Fruit fly (Drosophila melanogaster) whole organism, embryonic: Measurements from ENCODE around the gene CG14207.

Experiments used
- ATbp ChIP-seq: fragments of 200-800 bp; sonication (Bioruptor generic); optimal IDR thresholded peaks from 2 replicates; lab custom pipeline; 2017; ENCODE audit warnings: missing biosample characterization, mild to moderate bottlenecking, missing genetic modification characterization, missing genetic modification reagents
- Aef1 ChIP-seq: fragments of 200-800 bp; sonication (Bioruptor generic); IDR thresholded peaks from 3 replicates; pipeline ENCODE4 v1.3.6; 2022; ENCODE audit warnings: missing biosample characterization, missing genetic modification characterization
- Bgb ChIP-seq: fragments of 200-800 bp; sonication (Bioruptor generic); IDR thresholded peaks from 2 replicates; pipeline ENCODE4 v1.3.6; 2022; ENCODE audit warnings: missing biosample characterization, missing genetic modification characterization; ENCODE audit not compliant: partially characterized antibody
- C15 ChIP-seq: fragments of 200-800 bp; sonication (Bioruptor generic); IDR thresholded peaks from 3 replicates; pipeline ENCODE4 v1.3.6; 2022; ENCODE audit warnings: missing biosample characterization, missing genetic modification characterization
- CG10366 ChIP-seq: fragments of 200-800 bp; sonication (Bioruptor generic); IDR thresholded peaks from 2 replicates; pipeline ENCODE4 v1.3.6; 2022; ENCODE audit warnings: missing biosample characterization, missing genetic modification characterization
- CG10979 ChIP-seq: fragments of 200-800 bp; sonication (Bioruptor generic); optimal IDR thresholded peaks from 2 replicates; lab custom pipeline; 2018; ENCODE audit warnings: missing biosample characterization, mild to moderate bottlenecking, missing genetic modification characterization, moderate library complexity
- CG11456 ChIP-seq: fragments of 200-800 bp; sonication (Bioruptor generic); IDR thresholded peaks from 3 replicates; pipeline ENCODE4 v1.3.6; 2022; ENCODE audit warnings: missing biosample characterization, missing genetic modification characterization
- CG11504 ChIP-seq: fragments of 200-800 bp; sonication (Bioruptor generic); optimal IDR thresholded peaks from 3 replicates; lab custom pipeline; 2019; ENCODE audit warnings: missing biosample characterization, mild to moderate bottlenecking, missing genetic modification characterization, moderate library complexity
- CG11723 ChIP-seq: fragments of 200-800 bp; sonication (Bioruptor generic); optimal IDR thresholded peaks from 2 replicates; lab custom pipeline; 2017; ENCODE audit warnings: missing biosample characterization, mild to moderate bottlenecking, missing genetic modification characterization
- CG12219 ChIP-seq: fragments of 200-800 bp; sonication (Bioruptor generic); optimal IDR thresholded peaks from 3 replicates; lab custom pipeline; 2018; ENCODE audit warnings: missing biosample characterization, mild to moderate bottlenecking, missing genetic modification characterization
- CG12299 ChIP-seq: fragments of 200-800 bp; sonication (Bioruptor generic); optimal IDR thresholded peaks from 2 replicates; lab custom pipeline; 2018; ENCODE audit warnings: missing biosample characterization, mild to moderate bottlenecking, missing genetic modification characterization
- CG12391 ChIP-seq: fragments of 200-800 bp; sonication (Bioruptor generic); optimal IDR thresholded peaks from 3 replicates; lab custom pipeline; 2018; ENCODE audit warnings: missing biosample characterization, mild to moderate bottlenecking, missing genetic modification characterization, moderate library complexity
- CG13624 ChIP-seq: fragments of 200-800 bp; sonication (Bioruptor generic); optimal IDR thresholded peaks from 2 replicates; lab custom pipeline; 2016; ENCODE audit warnings: missing biosample characterization, missing genetic modification characterization
- CG17568 ChIP-seq: fragments of 200-800 bp; sonication (Bioruptor generic); optimal IDR thresholded peaks from 2 replicates; lab custom pipeline; 2018; ENCODE audit warnings: missing biosample characterization, mild to moderate bottlenecking, missing genetic modification characterization, moderate library complexity
- CG17612 ChIP-seq: fragments of 200-800 bp; sonication (Bioruptor generic); IDR thresholded peaks from 2 replicates; pipeline ENCODE4 v1.3.6; 2022; ENCODE audit warnings: missing biosample characterization, missing genetic modification characterization
- CG17912 ChIP-seq: fragments of 200-800 bp; sonication (Bioruptor generic); optimal IDR thresholded peaks from 2 replicates; lab custom pipeline; 2018; ENCODE audit warnings: missing biosample characterization, mild to moderate bottlenecking, missing genetic modification characterization
- CG30020 ChIP-seq: fragments of 200-800 bp; optimal IDR thresholded peaks from 2 replicates; lab custom pipeline; 2019; ENCODE audit warnings: missing biosample characterization, mild to moderate bottlenecking, missing genetic modification characterization, moderate library complexity
- CG33213 ChIP-seq: fragments of 200-800 bp; sonication (Bioruptor generic); optimal IDR thresholded peaks from 3 replicates; lab custom pipeline; 2016; ENCODE audit warnings: missing biosample characterization, missing genetic modification characterization
- CG34224 ChIP-seq: fragments of 200-800 bp; sonication (Bioruptor generic); IDR thresholded peaks from 3 replicates; pipeline ENCODE4 v1.3.6; 2022; ENCODE audit warnings: missing biosample characterization, missing genetic modification characterization; ENCODE audit not compliant: partially characterized antibody
- CG4328 ChIP-seq: fragments of 200-800 bp; sonication (Bioruptor generic); optimal IDR thresholded peaks from 3 replicates; lab custom pipeline; 2017; ENCODE audit warnings: missing biosample characterization, missing genetic modification reagents, missing genetic modification characterization
- CG4617 ChIP-seq: fragments of 200-800 bp; sonication (Bioruptor generic); optimal IDR thresholded peaks from 3 replicates; lab custom pipeline; 2016; ENCODE audit warnings: missing biosample characterization, missing genetic modification characterization, borderline replicate concordance
- CG6254 ChIP-seq: fragments of 200-800 bp; sonication (Bioruptor generic); optimal IDR thresholded peaks from 3 replicates; lab custom pipeline; 2017; ENCODE audit warnings: mild to moderate bottlenecking, missing biosample characterization, missing genetic modification reagents, missing genetic modification characterization
- CG6765 ChIP-seq: fragments of 200-800 bp; sonication (Bioruptor generic); optimal IDR thresholded peaks from 3 replicates; lab custom pipeline; 2017; ENCODE audit warnings: missing biosample characterization, mild to moderate bottlenecking, missing genetic modification characterization
- CG7271 ChIP-seq: fragments of 200-800 bp; sonication (Bioruptor generic); optimal IDR thresholded peaks from 2 replicates; lab custom pipeline; 2018; ENCODE audit warnings: missing biosample characterization, mild to moderate bottlenecking, missing genetic modification characterization, moderate library complexity
- CG9437 ChIP-seq: fragments of 200-800 bp; sonication (Bioruptor generic); optimal IDR thresholded peaks from 2 replicates; lab custom pipeline; 2018; ENCODE audit warnings: missing biosample characterization, mild to moderate bottlenecking, missing genetic modification characterization
- CoRest ChIP-seq: fragments of 200-800 bp; sonication (Bioruptor generic); optimal IDR thresholded peaks from 3 replicates; lab custom pipeline; 2018; ENCODE audit warnings: missing biosample characterization, mild to moderate bottlenecking, missing genetic modification characterization, moderate library complexity
- Dad ChIP-seq: fragments of 200-800 bp; sonication (Bioruptor generic); optimal IDR thresholded peaks from 3 replicates; lab custom pipeline; 2016; ENCODE audit warnings: missing biosample characterization, missing genetic modification characterization
- Doc2 ChIP-seq: fragments of 200-800 bp; sonication (Bioruptor generic); IDR thresholded peaks from 2 replicates; pipeline ENCODE4 v1.3.6; 2022; ENCODE audit warnings: missing biosample characterization, missing genetic modification characterization
- Lpt ChIP-seq: fragments of >200 bp; optimal IDR thresholded peaks from 2 replicates; lab custom pipeline; 2018; ENCODE audit warnings: missing biosample characterization, missing genetic modification characterization
- Myb ChIP-seq: fragments of 200-800 bp; sonication (Bioruptor generic); optimal IDR thresholded peaks from 2 replicates; lab custom pipeline; 2016; ENCODE audit warnings: missing biosample characterization, missing genetic modification characterization
- Nf-YB ChIP-seq: fragments of 200-800 bp; sonication (Bioruptor generic); optimal IDR thresholded peaks from 3 replicates; lab custom pipeline; 2019; ENCODE audit warnings: missing biosample characterization, mild to moderate bottlenecking, missing genetic modification characterization, moderate library complexity
- Sry-β ChIP-seq: fragments of 200-800 bp; sonication (Bioruptor generic); optimal IDR thresholded peaks from 2 replicates; lab custom pipeline; 2018; ENCODE audit warnings: missing biosample characterization, mild to moderate bottlenecking, missing genetic modification characterization, moderate library complexity
- Stat92E ChIP-seq, 3 experiments: fragments of >200 bp in 2 of 3; fragments of 200-800 bp in 1 of 3; sonication (Bioruptor generic) in 1 of 3; optimal IDR thresholded peaks; 2 replicates each; lab custom pipeline; 2017 to 2019; ENCODE audit warnings: missing biosample characterization in 3 of 3, missing genetic modification characterization in 3 of 3, mild to moderate bottlenecking in 1 of 3, moderate library complexity in 1 of 3
- amos ChIP-seq: fragments of 200-800 bp; sonication (Bioruptor generic); IDR thresholded peaks from 2 replicates; pipeline ENCODE4 v1.3.6; 2022; ENCODE audit warnings: missing biosample characterization, missing genetic modification characterization; ENCODE audit not compliant: partially characterized antibody
- cad ChIP-seq: fragments of >200 bp; optimal IDR thresholded peaks from 2 replicates; lab custom pipeline; 2017; ENCODE audit warnings: missing biosample characterization, missing genetic modification characterization
- corto ChIP-seq: fragments of 200-800 bp; sonication (Bioruptor generic); optimal IDR thresholded peaks from 2 replicates; lab custom pipeline; 2016; ENCODE audit warnings: missing biosample characterization, mild to moderate bottlenecking, missing genetic modification characterization, moderate library complexity
- croc ChIP-seq: fragments of 200-800 bp; sonication (Bioruptor generic); conservative IDR thresholded peaks from 3 replicates; pipeline ENCODE4 v1.3.6; 2022; ENCODE audit warnings: missing biosample characterization, missing genetic modification characterization
- dimm ChIP-seq: fragments of 200-800 bp; sonication (Bioruptor generic); IDR thresholded peaks from 2 replicates; pipeline ENCODE4 v1.3.6; 2022; ENCODE audit warnings: missing biosample characterization, missing genetic modification characterization
- emc ChIP-seq: fragments of 200-800 bp; sonication (Bioruptor generic); optimal IDR thresholded peaks from 2 replicates; lab custom pipeline; 2016; ENCODE audit warnings: missing biosample characterization, missing genetic modification characterization
- insv ChIP-seq, 2 experiments: fragments of 200-800 bp; sonication (Bioruptor generic); optimal IDR thresholded peaks; 3 replicates each; lab custom pipeline; 2016 to 2018; ENCODE audit warnings: missing biosample characterization in 2 of 2, missing genetic modification characterization in 2 of 2
- inv ChIP-seq: fragments of 200-800 bp; sonication (Bioruptor generic); IDR thresholded peaks from 2 replicates; pipeline ENCODE4 v1.3.6; 2022; ENCODE audit warnings: missing biosample characterization, missing genetic modification characterization; ENCODE audit not compliant: partially characterized antibody
- jigr1 ChIP-seq: fragments of 200-800 bp; sonication (Bioruptor generic); IDR thresholded peaks from 3 replicates; pipeline ENCODE4 v1.3.6; 2022; ENCODE audit warnings: missing biosample characterization, missing genetic modification characterization
- phol ChIP-seq: fragments of 200-800 bp; sonication (Bioruptor generic); optimal IDR thresholded peaks from 3 replicates; lab custom pipeline; 2018; ENCODE audit warnings: missing biosample characterization, mild to moderate bottlenecking, missing genetic modification characterization, moderate library complexity
- pum ChIP-seq: fragments of 200-800 bp; sonication (Bioruptor generic); optimal IDR thresholded peaks from 2 replicates; lab custom pipeline; 2016; ENCODE audit warnings: missing biosample characterization, missing genetic modification characterization
- sna ChIP-seq: fragments of 200-800 bp; sonication (Bioruptor generic); IDR thresholded peaks from 2 replicates; pipeline ENCODE4 v1.3.6; 2022; ENCODE audit warnings: missing biosample characterization, missing genetic modification characterization; ENCODE audit not compliant: partially characterized antibody
- stc ChIP-seq: fragments of 200-800 bp; sonication (Bioruptor generic); IDR thresholded peaks from 2 replicates; pipeline ENCODE4 v1.3.6; 2022; ENCODE audit warnings: missing biosample characterization, missing genetic modification characterization
- tll ChIP-seq, 2 experiments: fragments of 200-800 bp in 1 of 2; fragments of >200 bp in 1 of 2; sonication (Bioruptor generic) in 1 of 2; optimal IDR thresholded peaks; 2 replicates each; lab custom pipeline; 2017 to 2019; ENCODE audit warnings: missing biosample characterization in 2 of 2, missing genetic modification characterization in 2 of 2, mild to moderate bottlenecking in 1 of 2, moderate library complexity in 1 of 2
- toy ChIP-seq: fragments of 200-800 bp; sonication (Bioruptor generic); IDR thresholded peaks from 2 replicates; pipeline ENCODE4 v1.3.6; 2022; ENCODE audit warnings: missing biosample characterization, missing genetic modification characterization
- unc-4 ChIP-seq: fragments of 200-800 bp; sonication (Bioruptor generic); IDR thresholded peaks from 2 replicates; pipeline ENCODE4 v1.3.6; 2022; ENCODE audit warnings: missing biosample characterization, missing genetic modification characterization; ENCODE audit not compliant: partially characterized antibody

CG14207 gene

DNA sequence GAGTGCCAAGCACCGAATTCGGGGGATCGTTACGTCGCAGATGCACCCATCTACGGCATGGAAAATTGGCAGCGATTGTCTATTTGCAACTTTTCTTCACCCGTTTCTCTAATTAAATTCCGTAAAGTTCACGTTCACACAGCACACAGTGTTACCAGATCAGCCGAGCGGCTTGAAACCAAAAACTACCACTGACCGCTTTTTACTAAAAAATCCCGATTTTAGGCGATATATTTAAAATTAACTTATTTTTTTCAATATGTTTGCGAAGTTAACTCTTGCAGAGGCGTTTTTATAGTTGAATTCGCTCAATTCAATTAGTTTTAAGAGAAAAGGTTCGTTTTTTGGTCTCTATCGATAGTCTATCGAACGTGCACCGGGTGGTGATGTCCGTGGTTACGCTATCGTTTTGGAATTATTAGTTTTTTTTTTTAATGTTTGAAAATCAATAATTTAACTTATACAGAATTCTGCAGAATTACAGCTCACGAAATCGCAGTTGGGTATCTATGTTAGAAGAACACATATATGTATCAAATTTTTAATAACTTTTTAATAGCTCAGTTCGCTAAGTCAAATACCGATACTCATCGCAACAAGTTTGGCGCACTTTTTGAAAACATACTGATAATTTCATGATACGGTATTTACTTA lies 25.2 kb upstream of the CG14207 start, which contains the start of gene Tao (continued):
- TF ChIP-seq CG10979 (tag; lab: Kevin White, UChicago): no peak
- no peak for TF ChIP-seq Dad (GFP tag; lab: Kevin White, UChicago)
- TF ChIP-seq CG11456: no peak
- TF ChIP-seq phol (tag; lab: Kevin White, UChicago): peak; percentile 44
- TF ChIP-seq CG11504 (tag; lab: Kevin White, UChicago): no peak
- TF ChIP-seq CG4328 (GFP tag; lab: Kevin White, UChicago): no peak
- peak; percentile 87 for TF ChIP-seq inv (GFP tag; lab: Robert Waterston, UW)
- peak; percentile 40 for TF ChIP-seq CG4617 (GFP tag; lab: Kevin White, UChicago)
- no peak for TF ChIP-seq croc (GFP tag; lab: Robert Waterston, UW)
- TF ChIP-seq toy (GFP tag; lab: Robert Waterston, UW): no peak
- no peak for TF ChIP-seq CG17912 (GFP tag; lab: Kevin White, UChicago)
- TF ChIP-seq Stat92E (GFP tag; optimal IDR thresholded peaks at IDR 0.05; lab: Kevin White, UChicago): no peak
- no peak for TF ChIP-seq Doc2
- TF ChIP-seq CG13624: no peak
- TF ChIP-seq insv (GFP tag; optimal IDR thresholded peaks at IDR 0.05; lab: Kevin White, UChicago): no peak
- no peak for TF ChIP-seq ATbp (GFP tag; lab: Kevin White, UChicago)
- TF ChIP-seq Myb (GFP tag; lab: Kevin White, UChicago): no peak
- TF ChIP-seq CG11723 (GFP tag; lab: Kevin White, UChicago): no peak
- peak; percentile 21 for TF ChIP-seq CG9437
- no peak for TF ChIP-seq cad
- TF ChIP-seq pum (GFP tag; lab: Kevin White, UChicago): no peak
- TF ChIP-seq CG12219 (GFP tag; lab: Kevin White, UChicago): no peak
- TF ChIP-seq unc-4 (GFP tag; lab: Robert Waterston, UW): peak; percentile 81
- TF ChIP-seq corto (GFP tag; lab: Kevin White, UChicago): no peak
- TF ChIP-seq CG33213 (GFP tag; lab: Kevin White, UChicago): peak; percentile 17
- no peak for TF ChIP-seq emc (GFP tag; lab: Kevin White, UChicago)
- no peak for TF ChIP-seq C15
- TF ChIP-seq jigr1 (GFP tag; lab: Robert Waterston, UW): no peak; the same call in 2 of the 3 replicates
- TF ChIP-seq CoRest (tag; lab: Kevin White, UChicago): peak; percentile 15
- TF ChIP-seq CG6765 (GFP tag; lab: Kevin White, UChicago): no peak
- TF ChIP-seq CG17612: no peak
- no peak for TF ChIP-seq stc (GFP tag; lab: Robert Waterston, UW)
- TF ChIP-seq amos: peak; percentile 79
- TF ChIP-seq Aef1 (GFP tag; lab: Robert Waterston, UW): no peak
- TF ChIP-seq Lpt: no peak
- peak; percentile 41 for TF ChIP-seq CG12391 (tag; lab: Kevin White, UChicago)
- TF ChIP-seq CG34224 (GFP tag; lab: Robert Waterston, UW): peak; percentile 82
- peak; percentile 88 for TF ChIP-seq sna (GFP tag; lab: Robert Waterston, UW)
- TF ChIP-seq CG7271 (tag; lab: Kevin White, UChicago): no peak
- TF ChIP-seq Nf-YB: no peak
- no peak for TF ChIP-seq CG6254 (GFP tag; lab: Kevin White, UChicago)
- TF ChIP-seq dimm (GFP tag; lab: Robert Waterston, UW): no peak
- no peak for TF ChIP-seq CG30020 (tag; lab: Kevin White, UChicago)
- TF ChIP-seq CG17568 (GFP tag; lab: Kevin White, UChicago): no peak
- TF ChIP-seq CG12299: no peak
- no peak for TF ChIP-seq CG10366
- no peak for TF ChIP-seq Sry-β (GFP tag; lab: Kevin White, UChicago)
- no peak for TF ChIP-seq tll (GFP tag; optimal IDR thresholded peaks at IDR 0.05; lab: Kevin White, UChicago)
- TF ChIP-seq Bgb (GFP tag; lab: Robert Waterston, UW): peak; percentile 77
